Fruit fly (Drosophila melanogaster) whole organism, pupa: ENCODE data around the gene CG1116.
A peak's percentile ranks its signal among the peaks of the same experiment; 100 is the strongest.

ENCODE experiments used
- CG10348 ChIP-seq: fragments of 200-800 bp; sonication (Bioruptor generic); IDR thresholded peaks from 2 replicates; pipeline ENCODE4 v1.3.6; 2022; ENCODE audit warnings: missing biosample characterization, missing genetic modification characterization
- CG12605 ChIP-seq: fragments of 200-800 bp; sonication (Bioruptor generic); IDR thresholded peaks from 2 replicates; pipeline ENCODE4 v1.3.6; 2022; ENCODE audit warnings: missing biosample characterization, missing genetic modification characterization
- CG13204 ChIP-seq: fragments of 200-800 bp; sonication (Bioruptor generic); optimal IDR thresholded peaks from 2 replicates; lab custom pipeline; 2018; ENCODE audit warnings: missing biosample characterization, mild to moderate bottlenecking, missing genetic modification characterization, moderate library complexity
- CG14655 ChIP-seq: fragments of 200-800 bp; sonication (Bioruptor generic); optimal IDR thresholded peaks from 3 replicates; lab custom pipeline; 2017; ENCODE audit warnings: mild to moderate bottlenecking, missing biosample characterization, missing genetic modification reagents, missing genetic modification characterization
- CG15710 ChIP-seq: fragments of 200-800 bp; sonication (Bioruptor generic); optimal IDR thresholded peaks from 2 replicates; lab custom pipeline; 2018; ENCODE audit warnings: missing biosample characterization, mild to moderate bottlenecking, missing genetic modification characterization, moderate library complexity
- CG17806 ChIP-seq: fragments of 200-800 bp; sonication (Bioruptor generic); optimal IDR thresholded peaks from 2 replicates; lab custom pipeline; 2018; ENCODE audit warnings: missing biosample characterization, mild to moderate bottlenecking, missing genetic modification characterization, moderate library complexity
- CG32121 ChIP-seq: fragments of 200-800 bp; sonication (Bioruptor generic); IDR thresholded peaks from 2 replicates; pipeline ENCODE4 v1.3.6; 2022; ENCODE audit warnings: missing biosample characterization, missing genetic modification characterization
- CG34367 ChIP-seq: fragments of 200-800 bp; sonication (Bioruptor generic); optimal IDR thresholded peaks from 2 replicates; lab custom pipeline; 2018; ENCODE audit warnings: missing biosample characterization, mild to moderate bottlenecking, missing genetic modification characterization
- CG4496 ChIP-seq: fragments of 200-800 bp; sonication (Bioruptor generic); IDR thresholded peaks from 3 replicates; pipeline ENCODE4 v1.3.6; 2022; ENCODE audit warnings: missing biosample characterization, missing genetic modification characterization
- CG8159 ChIP-seq: fragments of 200-800 bp; sonication (Bioruptor generic); optimal IDR thresholded peaks from 3 replicates; lab custom pipeline; 2018; ENCODE audit warnings: missing biosample characterization, mild to moderate bottlenecking, missing genetic modification characterization, moderate library complexity
- CG8301 ChIP-seq: fragments of 200-800 bp; sonication (Bioruptor generic); optimal IDR thresholded peaks from 2 replicates; lab custom pipeline; 2018; ENCODE audit warnings: missing biosample characterization, mild to moderate bottlenecking, missing genetic modification characterization
- CG9948 ChIP-seq: fragments of 200-800 bp; sonication (Bioruptor generic); optimal IDR thresholded peaks from 2 replicates; lab custom pipeline; 2018; ENCODE audit warnings: missing biosample characterization, mild to moderate bottlenecking, missing genetic modification characterization, moderate library complexity
- D1 ChIP-seq: fragments of 200-800 bp; sonication (Bioruptor generic); optimal IDR thresholded peaks from 2 replicates; lab custom pipeline; 2018; ENCODE audit warnings: missing biosample characterization, mild to moderate bottlenecking, missing genetic modification characterization, moderate library complexity
- EcR ChIP-seq: fragments of 200-800 bp; sonication (Bioruptor generic); optimal IDR thresholded peaks from 3 replicates; lab custom pipeline; 2019; ENCODE audit warnings: missing biosample characterization, missing genetic modification characterization, mild to moderate bottlenecking, moderate library complexity, missing genetic modification reagents
- Ets98B ChIP-seq: fragments of 200-800 bp; sonication (Bioruptor generic); IDR thresholded peaks from 2 replicates; pipeline ENCODE4 v1.3.6; 2022; ENCODE audit warnings: missing biosample characterization, missing genetic modification characterization
- Pif1A ChIP-seq: fragments of 200-800 bp; sonication (Bioruptor generic); optimal IDR thresholded peaks from 3 replicates; lab custom pipeline; 2016; ENCODE audit warnings: missing biosample characterization, missing genetic modification characterization
- Pif1B ChIP-seq: fragments of 200-800 bp; sonication (Bioruptor generic); optimal IDR thresholded peaks from 3 replicates; lab custom pipeline; 2016; ENCODE audit warnings: missing biosample characterization, missing genetic modification characterization
- Snoo ChIP-seq: fragments of 200-800 bp; sonication (Bioruptor generic); optimal IDR thresholded peaks from 3 replicates; lab custom pipeline; 2017; ENCODE audit warnings: missing biosample characterization, mild to moderate bottlenecking, missing genetic modification characterization, inconsistent platforms
- fd96Ca ChIP-seq: fragments of 200-800 bp; sonication (Bioruptor generic); IDR thresholded peaks from 3 replicates; pipeline ENCODE4 v1.3.6; 2022; ENCODE audit warnings: missing biosample characterization, missing genetic modification characterization
- gl ChIP-seq: fragments of 200-800 bp; sonication (Bioruptor generic); optimal IDR thresholded peaks from 2 replicates; lab custom pipeline; 2018; ENCODE audit warnings: missing biosample characterization, mild to moderate bottlenecking, missing genetic modification characterization
- rn ChIP-seq: fragments of 200-800 bp; sonication (Bioruptor generic); IDR thresholded peaks from 2 replicates; pipeline ENCODE4 v1.3.6; 2022; ENCODE audit warnings: missing biosample characterization, missing genetic modification characterization

The CG1116 gene

DNA sequence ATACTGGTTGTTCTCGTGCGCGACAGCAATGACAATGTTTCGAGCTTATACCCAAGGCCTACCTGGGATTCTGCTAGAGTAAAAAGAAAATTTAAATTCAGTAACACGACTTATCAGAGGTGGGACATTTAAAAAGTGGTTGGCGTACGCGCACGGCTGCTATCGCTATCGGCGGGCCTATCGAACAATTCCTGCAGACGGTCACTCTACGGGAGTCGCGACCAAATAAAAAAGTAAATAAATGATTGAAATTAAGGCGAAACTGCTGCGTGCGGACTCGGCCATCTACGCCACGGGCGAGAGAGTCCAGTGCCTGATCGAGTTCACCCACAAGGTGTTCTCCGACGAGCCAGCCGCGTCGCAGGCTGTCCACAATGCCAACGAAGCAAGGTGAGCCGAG, at the start of gene CG1116, which contains the start of gene Prosbeta2R2:
Gene CG1116 (plus strand): TSS at position 192 of the 400 bp plus-strand sequence.
Gene Prosbeta2R2 (minus strand): TSS at position 63 of the 400 bp plus-strand sequence.
- no peak for TF ChIP-seq CG32121 (GFP tag; lab: Robert Waterston, UW)
- no peak for TF ChIP-seq D1
- no peak for TF ChIP-seq EcR (GFP tag; lab: Kevin White, UChicago)
- no peak for TF ChIP-seq CG9948 (tag; lab: Kevin White, UChicago)
- no peak for TF ChIP-seq CG4496
- no peak for TF ChIP-seq gl (tag; lab: Kevin White, UChicago)
- TF ChIP-seq CG12605: no peak
- no peak for TF ChIP-seq rn (GFP tag; lab: Robert Waterston, UW)
- TF ChIP-seq CG13204: no peak
- no peak for TF ChIP-seq Ets98B (GFP tag; lab: Robert Waterston, UW)
- no peak for TF ChIP-seq Pif1A (GFP tag; lab: Kevin White, UChicago)
- no peak for TF ChIP-seq Pif1B (GFP tag; lab: Kevin White, UChicago)
- TF ChIP-seq CG8301 (tag; lab: Kevin White, UChicago): no peak

- no peak for TF ChIP-seq CG12605
- TF ChIP-seq CG32121 (GFP tag; lab: Robert Waterston, UW): no peak
- no peak for TF ChIP-seq CG4496
- no peak for TF ChIP-seq Ets98B (GFP tag; lab: Robert Waterston, UW)
- no peak for TF ChIP-seq Snoo (tag; lab: Kevin White, UChicago)
- no peak for TF ChIP-seq CG8159
- no peak for TF ChIP-seq EcR (GFP tag; lab: Kevin White, UChicago)
- no peak for TF ChIP-seq fd96Ca (GFP tag; lab: Robert Waterston, UW)
- TF ChIP-seq CG17806 (tag; lab: Kevin White, UChicago): no peak
- TF ChIP-seq Pif1B (GFP tag; lab: Kevin White, UChicago): no peak
- TF ChIP-seq CG13204: no peak
- no peak for TF ChIP-seq D1
- no peak for TF ChIP-seq CG14655 (GFP tag; lab: Kevin White, UChicago)
- TF ChIP-seq gl (tag; lab: Kevin White, UChicago): no peak
- no peak for TF ChIP-seq CG9948 (tag; lab: Kevin White, UChicago)
- TF ChIP-seq Pif1A (GFP tag; lab: Kevin White, UChicago): no peak
- TF ChIP-seq CG10348: no peak
Observed at dm6 chr3R:5171972-5172371, 47.5 kb upstream of the CG1116 start.

DNA sequence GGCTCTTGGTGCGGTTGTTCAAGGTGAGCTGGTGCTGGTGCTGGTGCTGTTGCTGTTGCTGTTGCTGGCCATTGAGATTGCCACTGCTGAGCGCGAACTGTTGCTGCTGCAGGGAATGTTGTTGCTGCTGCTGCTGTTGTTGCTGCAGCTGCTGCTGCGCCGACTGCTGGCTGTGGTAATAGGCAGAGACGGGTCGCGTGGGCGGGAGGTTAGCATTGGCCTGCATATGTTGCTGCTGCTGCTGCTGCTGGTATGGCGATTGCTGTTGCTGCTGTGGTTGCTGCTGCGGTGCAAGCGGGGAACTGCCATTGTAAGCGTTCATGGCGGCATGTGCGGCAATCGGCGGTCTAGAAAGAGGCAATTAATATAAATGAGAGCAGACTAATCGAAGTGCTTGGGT, 43.5 kb upstream of the CG1116 start:
- 0 out of 3 replicates have a peak, but pooled peaks have one; percentile 36 for TF ChIP-seq CG4496
- 0 out of 2 replicates have a peak, but pooled peaks have one; percentile 18 for TF ChIP-seq CG32121 (GFP tag; lab: Robert Waterston, UW)
- TF ChIP-seq Pif1A (GFP tag; lab: Kevin White, UChicago): no peak
- TF ChIP-seq CG13204: peak; percentile 32
- TF ChIP-seq gl (tag; lab: Kevin White, UChicago): no peak

DNA sequence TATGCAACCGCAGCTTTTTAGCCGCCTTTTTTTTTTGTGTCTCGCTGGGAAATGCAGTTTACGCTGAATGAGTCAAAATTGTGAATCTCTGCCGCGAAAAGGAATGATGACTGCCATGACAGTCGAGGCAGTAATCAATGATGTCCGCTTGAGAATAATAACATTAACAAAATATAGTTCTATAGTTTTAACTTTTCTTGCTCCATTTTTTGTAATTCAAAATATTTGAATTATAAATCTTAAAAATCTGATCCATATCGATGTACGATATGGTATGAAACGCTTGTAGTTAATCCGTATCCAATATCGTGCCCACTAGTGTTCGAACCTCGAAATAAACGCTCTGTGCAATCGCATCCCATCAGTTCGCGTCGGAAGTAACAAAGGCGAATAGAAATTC, 31.7 kb upstream of the CG1116 start:
- TF ChIP-seq fd96Ca (GFP tag; lab: Robert Waterston, UW) (no peak), CG4496 (0 out of 3 replicates have a peak, but pooled peaks have one; percentile 26)

- TF ChIP-seq CG13204 (no peak), gl (tag; lab: Kevin White, UChicago) (no peak), CG32121 (GFP tag; lab: Robert Waterston, UW) (no peak), CG8301 (tag; lab: Kevin White, UChicago) (no peak), D1 (no peak), EcR (GFP tag; lab: Kevin White, UChicago) (no peak), CG17806 (tag; lab: Kevin White, UChicago) (no peak), CG8159 (peak; percentile 9), Pif1A (GFP tag; lab: Kevin White, UChicago) (peak; percentile 8), CG14655 (GFP tag; lab: Kevin White, UChicago) (peak; percentile 7), Snoo (tag; lab: Kevin White, UChicago) (no peak), CG15710 (tag; lab: Kevin White, UChicago) (no peak), Pif1B (GFP tag; lab: Kevin White, UChicago) (no peak), CG12605 (no peak), rn (GFP tag; lab: Robert Waterston, UW) (no peak), fd96Ca (GFP tag; lab: Robert Waterston, UW) (no peak), CG4496 (no peak), CG10348 (no peak), CG34367 (no peak), Ets98B (GFP tag; lab: Robert Waterston, UW) (no peak), CG9948 (tag; lab: Kevin White, UChicago) (no peak)
Observed at dm6 chr3R:5193271-5193670, 26.2 kb upstream of the CG1116 start.

dm6 chr3R:5198302-5198701, 21.2 kb upstream of the CG1116 start:
- no peak for TF ChIP-seq Pif1B (GFP tag; lab: Kevin White, UChicago)
- peak; percentile 53 for TF ChIP-seq CG12605
- no peak for TF ChIP-seq CG14655 (GFP tag; lab: Kevin White, UChicago)
- TF ChIP-seq Snoo (tag; lab: Kevin White, UChicago): peak; percentile 4
- no peak; the same call in 1 of the 3 replicates for TF ChIP-seq fd96Ca (GFP tag; lab: Robert Waterston, UW)
- no peak for TF ChIP-seq rn (GFP tag; lab: Robert Waterston, UW)
- TF ChIP-seq Ets98B (GFP tag; lab: Robert Waterston, UW): no peak
- TF ChIP-seq CG34367: no peak
- TF ChIP-seq CG32121 (GFP tag; lab: Robert Waterston, UW): peak; percentile 27; the same call in 1 of the 2 replicates
- TF ChIP-seq Pif1A (GFP tag; lab: Kevin White, UChicago): peak; percentile 59
- no peak for TF ChIP-seq CG9948 (tag; lab: Kevin White, UChicago)
- TF ChIP-seq CG10348: no peak
- no peak for TF ChIP-seq CG13204
- TF ChIP-seq EcR (GFP tag; lab: Kevin White, UChicago): no peak
- TF ChIP-seq CG8159: no peak
- TF ChIP-seq CG15710 (tag; lab: Kevin White, UChicago): peak; percentile 31
- no peak for TF ChIP-seq gl (tag; lab: Kevin White, UChicago)
- TF ChIP-seq CG4496: peak; percentile 63; the same call in 1 of the 3 replicates
- TF ChIP-seq D1: no peak
- peak; percentile 23 for TF ChIP-seq CG17806 (tag; lab: Kevin White, UChicago)
- TF ChIP-seq CG8301 (tag; lab: Kevin White, UChicago): peak; percentile 21
